Fruit fly (Drosophila melanogaster): ENCODE results near the gene CG3868.

CG3868 gene

dm6 chr3L:14363103-14363751 is 39.3 kb downstream of the CG3868 start (continued):
- TF ChIP-seq C15 (GFP tag; IDR thresholded peaks at IDR 0.05) (no peak), grn (GFP tag; optimal IDR thresholded peaks at IDR 0.05) (no peak), bsh (GFP tag; optimal IDR thresholded peaks at IDR 0.05) (peak; percentile 13 to 35), al (GFP tag; IDR thresholded peaks at IDR 0.05) (no peak), Hsf (GFP tag; optimal IDR thresholded peaks at IDR 0.05) (no peak), CG14014 (GFP tag; IDR thresholded peaks at IDR 0.05) (0 out of 2 replicates have a peak, but pooled peaks have one; percentile 8), Fer3 (tag; optimal IDR thresholded peaks at IDR 0.05) (no peak), pros (GFP tag; optimal IDR thresholded peaks at IDR 0.05) (no peak), CG10267 (tag; optimal IDR thresholded peaks at IDR 0.05) (peak; percentile 16), CG7839 (tag; optimal IDR thresholded peaks at IDR 0.05) (peak; percentile 67), HLH3B (GFP tag; IDR thresholded peaks at IDR 0.05) (peak; percentile 55; the same call in 1 of the 2 replicates), CG8089 (GFP tag; optimal IDR thresholded peaks at IDR 0.05) (no peak), CG8388 (GFP tag; optimal IDR thresholded peaks at IDR 0.05) (peak; percentile 38), CG42726 (GFP tag; IDR thresholded peaks at IDR 0.05; ENCODE audit: partially characterized antibody) (no peak), CG10654 (GFP tag; optimal IDR thresholded peaks at IDR 0.05) (no peak), CG2120 (GFP tag; optimal IDR thresholded peaks at IDR 0.05) (peak; percentile 3), CG11504 (tag; optimal IDR thresholded peaks at IDR 0.05) (peak; percentile 83), CG2678 (tag; optimal IDR thresholded peaks at IDR 0.05) (peak; percentile 61), esg (GFP tag; conservative IDR thresholded peaks at IDR 0.05) (peak; percentile 52), dati (GFP tag; IDR thresholded peaks at IDR 0.05) (no peak), Poxn (GFP tag; IDR thresholded peaks at IDR 0.05) (no peak), dmrt99B (tag; optimal IDR thresholded peaks at IDR 0.05) (peak; percentile 83), CG30020 (tag; optimal IDR thresholded peaks at IDR 0.05) (peak; percentile 7), CG6791 (GFP tag; IDR thresholded peaks at IDR 0.05; ENCODE audit: partially characterized antibody) (0 out of 3 replicates have a peak, but pooled peaks have one; percentile 16), Meics (GFP tag; optimal IDR thresholded peaks at IDR 0.05) (peak; percentile 38), ham (GFP tag; IDR thresholded peaks at IDR 0.05) (no peak), Pdp1 (GFP tag; optimal IDR thresholded peaks at IDR 0.05) (no peak), CG17829 (tag; optimal IDR thresholded peaks at IDR 0.05) (peak; percentile 39), CG7963 (GFP tag; IDR thresholded peaks at IDR 0.05; ENCODE audit: partially characterized antibody) (no peak), dpn (GFP tag; optimal IDR thresholded peaks at IDR 0.05) (peak in 1 of 2 experiments; percentile 31), slou (GFP tag; optimal IDR thresholded peaks at IDR 0.05) (no peak), CG15514 (GFP tag; optimal IDR thresholded peaks at IDR 0.05) (no peak), ranshi (GFP tag; IDR thresholded peaks at IDR 0.05) (0 out of 2 replicates have a peak, but pooled peaks have one; percentile 14), disco-r (GFP tag; optimal IDR thresholded peaks at IDR 0.05) (no peak), Ets97D (GFP tag; optimal IDR thresholded peaks at IDR 0.05) (no peak), CG4730 (GFP tag; IDR thresholded peaks at IDR 0.05) (no peak; the same call in 1 of the 2 replicates), Adf1 (GFP tag; IDR thresholded peaks at IDR 0.05) (no peak), ind (GFP tag; optimal IDR thresholded peaks at IDR 0.05) (peak; percentile 36), dmrt11E (tag; optimal IDR thresholded peaks at IDR 0.05) (no peak), prd (optimal IDR thresholded peaks at IDR 0.05) (no peak), prd (GFP tag; IDR thresholded peaks at IDR 0.05) (peak; percentile 59; the same call in 2 of the 3 replicates), cato (GFP tag; optimal IDR thresholded peaks at IDR 0.05; ENCODE audit: borderline replicate concordance) (no peak), peb (GFP tag; IDR thresholded peaks at IDR 0.05) (no peak), lilli (GFP tag; optimal IDR thresholded peaks at IDR 0.05) (peak; percentile 6), CG17385 (GFP tag; optimal IDR thresholded peaks at IDR 0.05) (peak; percentile 18), Asciz (GFP tag; optimal IDR thresholded peaks at IDR 0.05) (peak; percentile 54), btn (GFP tag; optimal IDR thresholded peaks at IDR 0.05) (no peak), Elba2 (GFP tag; optimal IDR thresholded peaks at IDR 0.05) (no peak), eve (GFP tag; optimal IDR thresholded peaks at IDR 0.05) (no peak), CG18262 (tag; optimal IDR thresholded peaks at IDR 0.05) (peak; percentile 70)
